Fruit fly (Drosophila melanogaster): ENCODE measurements around the gene pasi1.
"Not testable (repeated sequence)": the region's sequence is repeated elsewhere in the genome, so short reads cannot be mapped to it uniquely, and the experiment has no call there.

Gene pasi1

dm6 chr3R:17795075-17795420 is at the start of gene pasi1:
Gene pasi1, plus strand, starts transcription at chr3R:17795075.
- no peak for TF ChIP-seq insv (optimal IDR thresholded peaks at IDR 0.05)
- no peak for TF ChIP-seq h (optimal IDR thresholded peaks at IDR 0.05)
- TF ChIP-seq ttk (optimal IDR thresholded peaks at IDR 0.05) = no peak
- TF ChIP-seq psq (optimal IDR thresholded peaks at IDR 0.05) = no peak
- no peak for TF ChIP-seq Sin3A (optimal IDR thresholded peaks at IDR 0.05)
- TF ChIP-seq Myc (optimal IDR thresholded peaks at IDR 0.05) = no peak

DNA sequence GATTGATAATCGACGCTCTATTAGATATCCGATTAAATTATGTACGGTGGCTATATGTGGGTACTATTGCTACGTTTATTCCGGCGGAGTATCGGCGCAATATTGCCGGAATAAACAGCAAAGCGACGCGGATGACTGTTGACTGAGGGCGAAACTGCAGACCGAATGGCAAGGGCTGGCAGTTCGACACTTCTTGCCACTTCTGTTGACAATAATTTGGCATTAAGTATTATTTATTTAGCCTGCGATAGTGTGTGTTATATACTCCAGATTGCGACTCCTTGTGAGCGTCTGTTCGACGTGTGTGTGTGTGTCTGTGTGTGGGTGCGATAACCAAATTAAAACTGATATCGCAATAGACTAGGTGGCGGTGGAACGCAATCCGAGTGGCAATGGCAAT is 36.0 kb upstream of the pasi1 start:
- TF ChIP-seq insv (optimal IDR thresholded peaks at IDR 0.05) = no peak
- no peak for TF ChIP-seq ttk (optimal IDR thresholded peaks at IDR 0.05)
- no peak for TF ChIP-seq h (optimal IDR thresholded peaks at IDR 0.05)
- no peak for TF ChIP-seq psq (optimal IDR thresholded peaks at IDR 0.05)
- no peak for TF ChIP-seq Myc (optimal IDR thresholded peaks at IDR 0.05)
- TF ChIP-seq Sin3A (optimal IDR thresholded peaks at IDR 0.05) = no peak

DNA sequence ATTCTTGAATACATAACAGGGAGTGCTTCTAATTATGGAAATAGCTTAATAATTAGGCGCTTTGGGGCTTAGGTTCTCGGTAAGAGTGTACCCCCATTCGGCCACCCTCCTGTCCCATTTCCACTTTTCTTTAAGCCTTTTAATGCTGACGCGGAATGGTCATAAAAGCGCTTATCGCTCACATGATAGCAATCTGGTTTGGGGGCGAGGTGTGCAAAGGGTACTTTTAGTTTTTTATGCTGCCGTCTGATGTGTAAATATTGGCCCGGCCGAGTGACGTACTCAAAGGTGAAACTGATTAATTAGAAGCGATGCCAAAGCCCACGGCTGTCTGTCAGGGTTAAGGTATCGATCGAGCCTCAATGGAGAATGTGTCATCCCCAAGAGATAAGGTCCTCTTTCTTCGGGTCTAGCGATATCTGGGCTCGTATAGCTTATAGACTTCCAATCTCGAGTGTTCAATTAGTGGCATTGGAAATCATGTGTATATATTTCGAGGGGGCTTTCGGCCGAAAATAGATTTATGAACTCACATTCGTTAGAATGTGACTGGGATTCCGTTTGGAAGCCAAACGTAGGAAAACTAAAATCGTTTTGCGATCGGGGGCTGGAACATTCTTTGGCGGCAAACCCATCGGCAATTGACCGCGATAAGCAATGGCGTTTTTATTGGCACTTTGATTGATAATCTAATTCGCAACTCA is 35.0 kb upstream of the pasi1 start:
- TF ChIP-seq insv (optimal IDR thresholded peaks at IDR 0.05) = no peak

- TF ChIP-seq Myc (optimal IDR thresholded peaks at IDR 0.05) (no peak), psq (optimal IDR thresholded peaks at IDR 0.05) (no peak), ttk (optimal IDR thresholded peaks at IDR 0.05) (no peak), h (optimal IDR thresholded peaks at IDR 0.05) (no peak), insv (optimal IDR thresholded peaks at IDR 0.05) (no peak), Sin3A (optimal IDR thresholded peaks at IDR 0.05) (no peak)
These were observed 32.6 kb upstream of the pasi1 start for dm6 chr3R:17762261-17762660.

- not testable (repeated sequence) for TF ChIP-seq psq, insv, ttk (optimal IDR thresholded peaks at IDR 0.05)
These were observed 31.8 kb upstream of the pasi1 start, which contains the start of gene TyrR for dm6 chr3R:17763088-17763487. Gene TyrR, minus strand, starts transcription at chr3R:17763188.

dm6 chr3R:17773893-17774292 is 21.0 kb upstream of the pasi1 start:
- TF ChIP-seq psq (optimal IDR thresholded peaks at IDR 0.05) = no peak
- no peak for TF ChIP-seq h (optimal IDR thresholded peaks at IDR 0.05)
- no peak for TF ChIP-seq Sin3A (optimal IDR thresholded peaks at IDR 0.05)
- no peak for TF ChIP-seq Myc (optimal IDR thresholded peaks at IDR 0.05)
- TF ChIP-seq insv (optimal IDR thresholded peaks at IDR 0.05) = no peak
- no peak for TF ChIP-seq ttk (optimal IDR thresholded peaks at IDR 0.05)

DNA sequence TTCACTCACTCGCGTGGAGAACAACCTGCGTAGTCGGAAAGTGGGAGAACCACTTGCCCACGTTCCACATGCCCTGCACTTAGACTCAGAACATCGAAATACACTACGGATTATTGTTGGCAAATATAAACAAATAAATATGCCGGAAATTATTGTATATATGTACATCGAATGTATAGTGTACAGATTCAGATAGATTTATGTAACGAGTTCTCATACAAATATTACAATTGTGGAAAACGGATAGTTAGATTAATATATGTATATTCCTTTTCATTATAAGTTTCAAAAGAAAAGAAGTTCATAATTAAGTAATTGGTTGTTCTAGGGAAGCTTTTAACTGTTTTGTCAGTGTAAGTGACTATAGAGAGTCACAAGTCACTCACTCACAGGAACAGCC is 20.3 kb upstream of the pasi1 start:
- no peak for TF ChIP-seq h (optimal IDR thresholded peaks at IDR 0.05)
- no peak for TF ChIP-seq Sin3A (optimal IDR thresholded peaks at IDR 0.05)
- TF ChIP-seq ttk (optimal IDR thresholded peaks at IDR 0.05) = no peak
- TF ChIP-seq Myc (optimal IDR thresholded peaks at IDR 0.05) = no peak
- no peak for TF ChIP-seq insv (optimal IDR thresholded peaks at IDR 0.05)
- TF ChIP-seq psq (optimal IDR thresholded peaks at IDR 0.05) = no peak

DNA sequence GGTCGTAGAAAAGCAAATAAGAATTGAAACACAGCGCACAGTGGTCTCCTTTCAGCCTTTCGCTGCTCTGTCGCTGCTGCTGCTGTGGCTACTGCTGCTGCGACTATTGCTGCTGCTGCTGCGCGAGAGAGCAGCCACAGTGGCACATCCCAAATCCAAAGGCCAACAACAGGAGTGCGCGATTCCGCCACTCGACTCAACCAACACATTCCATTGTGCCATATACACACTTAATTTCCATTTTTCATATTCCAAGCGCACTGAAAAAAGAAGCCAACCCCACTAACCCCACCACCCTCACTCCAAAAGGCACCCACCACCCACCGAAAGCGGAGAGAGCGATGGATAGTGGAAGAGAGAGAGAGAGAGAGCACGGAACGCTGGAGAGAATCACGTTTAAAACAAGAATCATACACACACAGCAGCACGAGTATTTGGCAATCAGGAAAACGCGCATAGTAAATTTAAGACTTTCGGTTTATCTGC is 18.7 kb upstream of the pasi1 start:
- TF ChIP-seq insv (optimal IDR thresholded peaks at IDR 0.05) = no peak
- TF ChIP-seq psq (optimal IDR thresholded peaks at IDR 0.05) = no peak
- no peak for TF ChIP-seq Sin3A (optimal IDR thresholded peaks at IDR 0.05)
- TF ChIP-seq ttk (optimal IDR thresholded peaks at IDR 0.05) = no peak
- TF ChIP-seq h (optimal IDR thresholded peaks at IDR 0.05) = no peak
- TF ChIP-seq Myc (optimal IDR thresholded peaks at IDR 0.05) = no peak

DNA sequence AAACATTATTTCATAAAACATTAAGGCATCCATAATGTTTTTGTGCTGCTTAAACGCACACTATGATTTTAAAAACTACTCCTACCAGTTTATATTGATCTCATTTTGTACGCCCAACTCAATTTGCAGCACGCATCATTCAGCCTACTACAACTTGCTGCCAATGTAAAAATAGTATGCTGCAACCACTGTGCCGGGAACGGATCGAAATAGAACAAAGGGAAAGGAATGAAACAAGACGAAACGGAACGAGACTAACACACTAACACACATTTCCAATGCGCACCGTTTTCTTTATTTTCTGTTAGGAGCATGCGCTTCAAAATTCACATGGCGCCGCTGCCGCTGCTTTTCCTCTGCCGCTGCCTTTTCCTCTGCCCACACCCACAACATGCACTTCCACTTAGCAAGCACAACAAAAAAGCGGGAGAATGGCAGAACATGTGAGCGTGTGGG is 17.9 kb upstream of the pasi1 start:
- no peak for TF ChIP-seq ttk (optimal IDR thresholded peaks at IDR 0.05)
- TF ChIP-seq insv (optimal IDR thresholded peaks at IDR 0.05) = no peak
- TF ChIP-seq h (optimal IDR thresholded peaks at IDR 0.05) = no peak
- no peak for TF ChIP-seq psq (optimal IDR thresholded peaks at IDR 0.05)
- no peak for TF ChIP-seq Sin3A (optimal IDR thresholded peaks at IDR 0.05)

DNA sequence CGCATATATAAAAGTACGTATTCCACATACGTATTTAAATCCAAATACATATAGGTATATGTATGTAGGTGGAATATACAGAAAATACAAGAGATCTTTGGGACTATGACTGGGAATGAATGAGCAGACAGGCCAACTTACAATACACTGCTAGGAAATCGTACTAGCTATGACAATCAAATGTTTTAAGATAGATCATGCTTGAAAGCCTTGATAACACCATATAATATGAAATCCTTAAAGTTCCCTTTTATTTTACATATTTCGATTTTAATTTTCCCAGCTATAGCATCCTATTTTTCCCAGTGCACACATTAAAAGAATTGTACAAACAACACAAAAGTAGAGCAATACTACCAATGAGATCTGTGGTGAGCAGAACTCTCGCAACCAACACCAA is 13.5 kb upstream of the pasi1 start:
- TF ChIP-seq h (optimal IDR thresholded peaks at IDR 0.05) = no peak
- TF ChIP-seq Myc (optimal IDR thresholded peaks at IDR 0.05) = no peak
- no peak for TF ChIP-seq ttk (optimal IDR thresholded peaks at IDR 0.05)

DNA sequence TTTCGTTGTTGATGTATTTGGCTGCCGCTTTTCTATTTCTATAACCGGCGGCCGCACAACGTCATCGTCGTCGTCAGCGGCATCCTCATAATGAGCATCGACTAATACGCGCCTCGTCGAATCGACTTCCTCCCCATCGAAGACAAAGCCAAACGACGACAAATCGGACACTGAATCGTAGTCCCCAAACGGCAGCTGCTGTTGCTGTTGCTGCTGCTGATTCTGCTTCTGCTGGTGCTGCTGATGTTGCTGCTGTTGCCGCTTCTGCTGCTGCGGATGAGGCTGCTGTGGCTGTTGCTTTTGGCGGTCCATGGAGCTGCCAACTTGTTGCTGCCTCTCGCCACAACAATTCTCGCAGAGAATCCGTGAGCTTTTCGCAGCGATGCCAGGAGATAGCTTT is 11.7 kb upstream of the pasi1 start:
- TF ChIP-seq psq (optimal IDR thresholded peaks at IDR 0.05) (no peak), h (optimal IDR thresholded peaks at IDR 0.05) (no peak), ttk (optimal IDR thresholded peaks at IDR 0.05) (no peak), Myc (optimal IDR thresholded peaks at IDR 0.05) (no peak), insv (optimal IDR thresholded peaks at IDR 0.05) (no peak), Sin3A (optimal IDR thresholded peaks at IDR 0.05) (no peak)

DNA sequence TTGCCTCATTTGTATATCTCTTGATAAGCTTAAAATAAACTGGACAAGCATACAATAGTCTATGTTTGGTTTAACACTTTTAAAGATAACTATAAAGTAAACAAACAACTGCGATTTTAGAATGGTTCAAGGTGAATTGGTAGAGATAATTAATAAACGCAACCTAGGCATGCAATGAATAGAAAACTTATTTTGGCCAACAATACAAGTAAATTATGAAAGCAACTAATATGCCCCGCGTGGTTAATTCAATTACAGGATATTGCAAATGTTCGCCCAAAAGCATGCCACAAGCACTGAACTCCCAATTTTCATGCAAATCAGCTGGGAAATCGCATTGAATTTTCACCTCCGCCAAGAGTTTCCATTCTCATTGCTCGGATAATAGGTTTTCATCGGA is 10.7 kb upstream of the pasi1 start:
- TF ChIP-seq insv (optimal IDR thresholded peaks at IDR 0.05) (no peak), Myc (optimal IDR thresholded peaks at IDR 0.05) (no peak), ttk (optimal IDR thresholded peaks at IDR 0.05) (no peak), psq (optimal IDR thresholded peaks at IDR 0.05) (no peak), Sin3A (optimal IDR thresholded peaks at IDR 0.05) (no peak), h (optimal IDR thresholded peaks at IDR 0.05) (no peak)

dm6 chr3R:17787780-17788179 is 7.1 kb upstream of the pasi1 start:
- TF ChIP-seq insv (optimal IDR thresholded peaks at IDR 0.05) (no peak), ttk (optimal IDR thresholded peaks at IDR 0.05) (no peak), h (optimal IDR thresholded peaks at IDR 0.05) (no peak)

All from Kc167 (cell line).